Worm (Caenorhabditis elegans): ENCODE results near the gene best-13.

DNA sequence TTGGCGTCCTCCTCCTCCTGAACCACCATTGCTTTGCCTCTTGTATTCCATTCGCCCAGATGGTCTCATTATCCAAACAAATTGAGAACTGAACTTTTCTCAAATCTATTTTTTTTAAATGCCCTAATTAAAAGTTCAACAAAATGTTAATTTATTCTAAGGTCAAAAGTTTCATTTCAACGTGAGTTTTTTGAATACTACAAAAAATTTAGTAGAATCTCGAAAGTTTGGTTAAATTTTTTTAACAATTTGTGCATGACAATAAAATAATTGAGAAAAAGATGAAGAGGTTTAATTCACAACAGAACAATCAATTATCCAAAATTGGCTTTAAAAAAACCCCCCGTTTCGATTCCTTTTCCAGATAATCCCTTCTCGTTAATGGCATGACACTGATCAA lies 11.8 kb upstream of the best-13 start, which contains the start of gene F32B6.4:
- TF ChIP-seq unc-55 (GFP tag; optimal IDR thresholded peaks at IDR 0.05) (no peak), fkh-10 (GFP tag; optimal IDR thresholded peaks at IDR 0.05) (no peak), pha-4 (tag; optimal IDR thresholded peaks at IDR 0.05) (no peak), gmeb-2 (tag; optimal IDR thresholded peaks at IDR 0.05) (no peak), sox-2 (GFP tag; IDR thresholded peaks at IDR 0.05) (no peak), F13H6.1 (tag; optimal IDR thresholded peaks at IDR 0.05) (no peak), nfya-1 (tag; optimal IDR thresholded peaks at IDR 0.05) (no peak), odd-2 (tag; optimal IDR thresholded peaks at IDR 0.05) (no peak), pqm-1 (tag; optimal IDR thresholded peaks at IDR 0.05) (no peak)
